Fruit fly (Drosophila melanogaster) S2 (cell line): ENCODE data around the gene PolE1.

Experiments
- CG8478 ChIP-seq: fragments of >200 bp; optimal IDR thresholded peaks from 2 replicates; lab custom pipeline; 2018
- CTCF ChIP-seq, 2 experiments: fragments of >200 bp; optimal IDR thresholded peaks; 2 replicates each; lab custom pipeline; 2018

Gene PolE1

DNA sequence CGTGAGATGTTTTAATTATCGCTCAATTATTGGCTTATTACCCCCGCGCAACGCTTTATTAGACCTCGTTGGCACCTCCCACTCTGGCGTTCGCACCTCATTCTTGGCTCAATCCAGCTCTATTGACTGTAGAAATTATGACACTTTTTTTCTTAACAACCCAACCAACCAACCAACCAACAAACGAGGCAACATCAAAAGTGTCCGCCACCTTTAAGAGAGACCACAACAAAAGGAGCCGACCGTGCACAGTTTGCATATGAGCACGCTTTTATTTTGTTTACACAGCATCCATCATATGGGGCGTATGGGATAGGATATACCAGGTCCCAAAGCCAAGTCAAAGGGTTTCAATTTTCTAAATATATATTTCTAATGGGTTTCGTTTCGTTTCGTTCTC is 7.3 kb upstream of the PolE1 start:
- TF ChIP-seq CG8478 (lab: Kevin White, UChicago), result no peak
- no peak for TF ChIP-seq CTCF (optimal IDR thresholded peaks at IDR 0.05; lab: Kevin White, UChicago)

DNA sequence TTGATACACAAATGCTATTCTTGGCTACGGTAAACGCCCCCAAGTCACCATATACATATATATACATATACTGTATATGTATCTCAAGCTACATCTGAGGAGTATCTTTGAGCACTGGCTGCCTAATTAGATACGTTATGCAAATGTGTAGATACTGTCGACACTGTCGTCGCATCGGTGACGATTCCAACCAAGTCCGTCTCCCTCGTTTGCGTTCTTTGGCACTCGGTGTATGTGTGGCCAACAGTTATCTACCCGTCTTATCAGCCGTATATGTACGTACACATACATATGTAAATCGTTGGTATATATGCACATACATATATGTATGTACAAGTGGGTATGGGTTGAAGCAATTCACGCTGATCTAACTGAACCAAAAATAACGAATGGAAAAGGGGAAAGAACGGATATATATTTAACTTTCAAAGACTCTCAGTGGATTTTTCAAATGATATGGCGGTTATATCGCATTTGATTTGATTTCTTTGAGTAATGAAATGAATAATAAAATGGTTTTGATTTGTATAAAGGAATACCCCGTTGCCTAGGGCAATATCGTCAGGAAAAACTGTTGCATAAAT is 6.1 kb upstream of the PolE1 start:
- TF ChIP-seq CG8478 (lab: Kevin White, UChicago), result no peak
- TF ChIP-seq CTCF (optimal IDR thresholded peaks at IDR 0.05; lab: Kevin White, UChicago), result no peak

DNA sequence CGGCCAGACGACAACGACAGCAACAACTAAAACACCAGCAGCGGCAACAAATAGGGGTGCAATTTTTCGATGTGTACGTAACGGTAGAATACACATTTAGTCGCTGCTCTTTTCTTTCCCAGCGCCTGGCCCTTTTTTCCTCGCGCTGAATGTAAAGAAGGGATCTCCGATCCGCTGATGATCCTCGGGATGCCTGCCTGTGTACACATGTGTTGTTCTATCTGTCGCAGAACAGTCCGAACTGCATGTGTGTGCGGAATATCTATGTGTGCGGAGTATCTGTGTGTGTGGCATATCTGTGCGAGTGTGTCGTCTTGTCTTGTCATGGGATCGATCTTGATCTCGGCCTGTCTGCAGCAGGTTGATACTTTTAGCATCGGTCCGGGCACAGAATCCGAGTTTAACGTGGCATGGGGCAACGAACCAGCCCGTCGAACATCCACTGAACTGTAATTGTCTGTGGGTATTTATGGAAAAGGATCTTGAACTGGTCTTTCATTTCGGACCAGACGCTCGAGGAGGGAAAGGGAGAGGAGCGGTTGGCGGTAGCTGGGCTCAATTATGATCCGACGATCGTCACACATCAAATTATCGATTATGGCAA is 4.1 kb upstream of the PolE1 start:
- TF ChIP-seq CG8478 (lab: Kevin White, UChicago), result no peak
- no peak for TF ChIP-seq CTCF (optimal IDR thresholded peaks at IDR 0.05; lab: Kevin White, UChicago)

DNA sequence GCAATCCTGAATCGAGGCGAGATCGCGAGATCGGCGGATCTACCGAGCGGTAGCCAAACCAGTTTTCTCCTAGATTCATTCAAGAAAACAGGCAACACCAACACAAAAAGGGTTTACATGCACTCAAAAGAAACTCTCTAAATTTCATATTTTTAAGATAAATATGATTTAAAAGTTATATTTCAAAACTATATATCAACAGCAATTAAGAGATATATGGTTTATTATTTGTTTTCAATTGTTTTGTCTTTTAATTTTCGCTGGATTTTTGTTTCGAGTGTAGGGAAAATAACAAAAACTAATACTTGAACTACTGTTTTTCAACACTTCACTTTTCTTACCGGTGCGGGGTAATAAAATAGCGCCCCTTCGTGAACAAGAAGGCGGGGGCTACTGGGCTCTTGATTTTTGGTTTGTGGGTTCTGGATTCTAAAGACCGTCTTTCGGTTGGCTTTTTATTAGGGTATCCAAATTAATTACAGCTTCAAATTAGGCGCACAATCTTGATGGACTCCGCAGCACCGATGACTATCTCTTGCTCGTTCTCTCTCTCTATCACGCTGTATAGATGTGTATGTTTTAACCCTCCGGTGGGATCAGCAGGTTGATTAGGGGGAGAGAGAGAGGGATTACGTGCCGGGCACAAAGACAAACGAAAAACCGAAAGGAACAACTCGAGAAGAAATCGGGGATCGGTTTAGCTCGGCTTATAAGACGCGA is 2.7 kb upstream of the PolE1 start:
- TF ChIP-seq CG8478 (lab: Kevin White, UChicago), result no peak
- TF ChIP-seq CTCF (optimal IDR thresholded peaks at IDR 0.05; lab: Kevin White, UChicago), result no peak

DNA sequence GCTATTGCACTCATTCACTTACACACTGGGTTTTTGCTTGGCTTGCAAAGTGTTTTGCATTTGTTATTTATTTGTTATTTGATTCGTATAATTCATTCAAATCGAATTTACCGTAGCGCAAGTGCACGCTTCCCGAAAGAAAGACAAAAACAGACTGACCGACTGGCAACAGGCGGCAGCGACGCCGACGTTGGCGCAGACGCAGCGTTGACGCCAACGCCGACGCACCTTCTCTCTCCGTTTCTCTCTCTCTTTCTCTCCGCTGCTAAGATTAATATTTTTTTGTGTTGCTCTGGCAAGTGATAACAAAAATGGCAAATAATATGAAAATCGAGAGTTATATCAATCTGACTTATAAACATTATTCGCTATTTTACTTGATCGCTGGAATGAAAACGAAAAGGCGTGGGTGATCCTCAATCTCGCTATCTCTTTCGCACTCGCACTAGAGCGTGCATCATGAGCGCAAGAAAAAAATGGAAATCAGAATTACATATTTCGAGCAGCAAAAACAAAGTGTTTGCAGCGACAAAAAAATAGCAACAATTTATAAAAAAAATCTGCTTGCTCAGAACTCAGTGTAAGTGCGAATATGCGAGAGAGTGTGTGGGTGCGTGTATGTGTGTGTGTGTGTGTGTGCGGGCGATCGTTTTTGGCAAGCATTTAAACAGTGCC is 1.8 kb upstream of the PolE1 start, which contains the start of gene pnt:
Gene pnt, minus strand, starts transcription at position 161 of the 675 bp plus-strand sequence.
- TF ChIP-seq CG8478 (lab: Kevin White, UChicago) (no peak), CTCF (optimal IDR thresholded peaks at IDR 0.05; lab: Kevin White, UChicago) (no peak)

DNA sequence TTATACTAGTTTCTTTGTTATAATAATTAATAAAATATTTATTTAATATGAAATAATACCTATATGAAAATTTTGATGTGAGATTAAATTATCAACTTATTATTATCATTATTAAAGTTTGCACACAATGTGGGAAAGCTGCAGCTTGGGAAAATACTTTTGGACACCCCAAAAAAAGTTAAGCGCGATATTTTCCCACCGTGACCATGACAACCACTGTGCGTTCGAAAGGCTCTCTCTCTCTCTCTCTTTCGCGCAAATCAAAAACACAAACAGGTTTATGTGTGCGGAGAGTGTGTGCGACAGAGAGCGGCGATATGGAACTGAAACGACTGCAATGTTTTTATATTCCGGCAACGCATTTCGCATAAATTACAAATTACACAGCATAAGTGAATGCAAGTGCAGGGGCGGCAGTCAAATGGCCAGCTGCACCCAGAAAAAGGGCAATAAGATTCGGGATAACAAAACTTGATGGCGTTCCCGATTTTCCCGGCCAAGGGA is 983 bp upstream of the PolE1 start:
- no peak for TF ChIP-seq CTCF (optimal IDR thresholded peaks at IDR 0.05; lab: Kevin White, UChicago)
- TF ChIP-seq CG8478 (lab: Kevin White, UChicago), result no peak

DNA sequence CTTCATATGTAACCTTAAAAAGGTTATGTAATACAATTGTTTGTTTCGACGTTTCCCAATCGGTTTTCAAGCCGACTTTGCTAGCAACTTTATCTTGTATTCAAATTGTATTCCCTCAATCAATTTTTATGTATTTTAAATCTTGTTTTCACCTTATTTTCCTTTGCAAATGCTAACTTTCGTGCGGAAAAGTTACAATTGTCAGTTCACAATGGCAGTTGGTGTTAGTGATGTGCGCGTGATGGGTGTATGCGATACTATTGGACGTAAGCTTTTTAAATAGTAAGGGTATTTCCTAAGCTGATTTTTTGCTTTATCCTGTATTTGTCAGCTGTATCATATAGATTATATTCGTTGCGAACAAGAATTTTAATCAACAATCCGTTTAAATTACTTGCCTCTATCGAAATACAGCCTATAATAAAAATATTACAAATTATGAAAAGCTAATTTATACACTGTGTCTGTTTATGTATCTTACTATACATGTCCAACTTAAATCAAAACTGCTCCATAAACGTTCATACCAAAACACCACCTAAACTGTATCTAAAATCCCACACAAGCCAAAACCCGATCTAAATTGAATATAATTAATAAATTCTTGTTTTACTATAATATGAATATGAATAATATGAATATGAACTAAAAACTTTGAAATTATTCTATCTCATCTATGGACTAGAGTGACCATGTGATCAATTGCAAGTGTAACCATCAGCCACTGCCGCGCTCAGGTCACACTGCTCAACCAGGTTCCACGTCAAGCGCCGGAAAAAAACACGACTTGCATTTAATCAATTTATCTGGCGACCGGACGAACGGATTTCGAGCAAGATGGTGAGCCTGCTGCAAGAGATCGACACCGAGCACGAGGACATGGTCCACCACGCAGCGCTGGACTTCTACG is 8.2 kb downstream of the PolE1 start, which contains the start of the genes ATPsynCF6 and Sec13:
Gene ATPsynCF6, minus strand, starts transcription at position 236 of the 910 bp plus-strand sequence.
Gene Sec13, plus strand, starts transcription at position 450 of the 910 bp plus-strand sequence.
- TF ChIP-seq CTCF (optimal IDR thresholded peaks at IDR 0.05; lab: Kevin White, UChicago) (no peak), CG8478 (lab: Kevin White, UChicago) (no peak)

DNA sequence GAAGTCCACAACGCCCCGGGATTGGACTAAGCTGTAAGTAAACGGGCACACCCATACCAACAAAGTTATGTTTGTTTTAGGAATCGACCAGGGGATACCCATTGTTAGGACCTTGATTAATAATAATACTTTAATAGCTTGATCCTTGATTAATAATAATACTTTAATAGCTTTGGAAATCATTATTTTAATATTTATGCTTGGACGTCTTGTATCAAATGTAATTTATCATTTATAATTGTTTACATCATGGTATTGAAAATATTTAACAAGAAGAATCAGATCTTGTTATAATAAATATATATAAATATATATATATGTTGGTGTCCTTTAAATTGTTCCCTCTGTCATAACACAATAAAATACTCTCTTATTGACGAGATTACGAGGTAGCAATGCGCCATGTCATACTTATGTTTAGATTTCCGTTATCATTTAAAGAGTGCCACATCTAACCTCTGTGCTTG is 9.0 kb downstream of the PolE1 start:
- TF ChIP-seq CG8478 (lab: Kevin White, UChicago) (no peak), CTCF (optimal IDR thresholded peaks at IDR 0.05; lab: Kevin White, UChicago) (no peak)

DNA sequence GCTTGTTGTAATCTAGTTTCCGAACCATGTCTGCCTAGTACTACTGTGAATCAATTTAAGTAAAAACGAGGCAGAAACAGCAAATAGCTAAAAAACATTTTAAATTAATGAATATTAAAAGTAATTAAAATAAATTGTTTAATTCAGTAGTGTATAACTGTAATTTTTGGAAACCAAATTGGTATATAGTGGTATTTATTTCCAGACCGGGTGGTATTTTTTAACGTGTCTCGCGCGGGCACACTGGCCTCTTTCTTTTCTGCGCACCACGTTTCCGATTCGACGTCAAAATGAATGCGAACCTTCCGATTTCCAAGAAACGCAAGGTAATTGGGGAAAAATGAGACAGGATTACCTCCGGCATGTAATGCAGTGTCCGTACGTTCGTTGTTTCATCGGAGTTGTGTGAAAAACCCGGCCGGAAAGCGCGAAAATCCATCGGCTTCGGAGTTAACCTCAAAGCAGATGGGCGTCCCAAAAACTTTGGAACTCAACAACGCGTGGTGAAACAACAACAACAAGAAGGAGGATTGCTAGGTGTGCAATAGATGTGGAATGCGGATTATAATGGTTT is 10.7 kb downstream of the PolE1 start, which contains the start of gene RpS3:
Gene RpS3, plus strand, starts transcription at position 248 of the 574 bp plus-strand sequence.
- peak in 1 of 2 experiments; percentile 26 for TF ChIP-seq CTCF (optimal IDR thresholded peaks at IDR 0.05; lab: Kevin White, UChicago)
- no peak for TF ChIP-seq CG8478 (lab: Kevin White, UChicago)

DNA sequence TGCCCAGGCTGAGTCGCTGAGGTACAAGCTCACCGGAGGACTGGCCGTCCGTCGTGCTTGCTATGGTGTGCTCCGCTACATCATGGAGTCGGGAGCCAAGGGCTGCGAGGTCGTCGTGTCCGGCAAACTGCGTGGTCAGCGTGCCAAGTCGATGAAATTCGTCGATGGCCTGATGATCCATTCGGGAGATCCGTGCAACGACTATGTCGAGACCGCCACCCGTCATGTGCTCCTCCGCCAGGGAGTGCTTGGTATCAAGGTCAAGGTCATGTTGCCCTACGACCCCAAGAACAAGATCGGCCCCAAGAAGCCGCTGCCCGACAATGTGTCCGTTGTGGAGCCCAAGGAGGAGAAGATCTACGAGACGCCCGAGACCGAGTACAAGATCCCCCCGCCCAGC is 11.5 kb downstream of the PolE1 start:
- TF ChIP-seq CTCF (optimal IDR thresholded peaks at IDR 0.05; lab: Kevin White, UChicago), result no peak
- no peak for TF ChIP-seq CG8478 (lab: Kevin White, UChicago)

DNA sequence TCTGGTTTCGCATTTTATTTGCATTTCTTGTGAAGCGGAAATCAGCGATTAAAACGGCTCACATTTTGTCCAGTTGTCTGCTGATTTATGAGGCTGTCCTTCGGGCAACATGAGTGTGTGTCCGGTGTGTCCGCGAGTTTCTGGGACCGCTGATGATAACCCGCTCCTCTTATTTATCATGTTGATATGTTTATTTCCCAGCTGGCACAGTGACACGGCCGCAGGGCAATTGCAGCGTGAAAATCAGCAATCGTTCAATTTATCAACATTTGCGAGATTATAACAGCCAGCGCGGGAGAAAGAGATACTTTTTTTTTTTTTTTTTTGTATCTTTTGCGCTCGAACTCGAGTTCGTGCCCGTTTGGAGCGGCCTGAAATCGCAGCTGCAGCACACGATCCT is 12.4 kb downstream of the PolE1 start:
- no peak for TF ChIP-seq CTCF (optimal IDR thresholded peaks at IDR 0.05; lab: Kevin White, UChicago)
- TF ChIP-seq CG8478 (lab: Kevin White, UChicago), result peak; percentile 37

DNA sequence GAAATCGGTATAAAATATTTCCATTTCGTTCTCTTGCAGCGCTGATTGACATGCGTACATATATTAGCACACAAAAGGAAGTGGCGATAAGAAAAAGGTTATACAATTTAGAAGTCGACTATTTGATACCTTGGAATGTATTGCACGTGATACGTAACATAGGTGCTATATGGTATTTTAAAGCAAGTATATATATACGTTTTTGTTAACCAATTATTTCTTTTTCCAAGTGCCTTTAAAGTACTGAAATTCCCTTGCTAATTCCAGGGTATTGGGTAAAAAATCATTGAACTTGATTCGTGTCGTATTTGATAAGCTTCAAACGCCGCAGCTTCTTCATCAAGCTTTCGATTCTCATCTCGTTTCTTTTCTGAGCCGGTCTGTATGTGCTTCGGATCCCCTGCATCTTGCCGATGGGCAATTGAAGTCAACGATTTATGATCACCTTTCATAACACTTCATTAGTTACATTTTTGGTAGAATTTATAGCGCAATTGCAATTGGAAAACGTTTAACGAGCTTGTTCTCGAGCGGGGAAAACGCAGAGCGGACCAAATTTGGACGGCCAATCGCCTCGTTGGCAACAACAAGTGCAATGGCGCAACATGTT is 15.7 kb downstream of the PolE1 start, which contains the start of gene CG4408:
Gene CG4408, minus strand, starts transcription at position 60 of the 610 bp plus-strand sequence.
- TF ChIP-seq CG8478 (lab: Kevin White, UChicago) (no peak), CTCF (optimal IDR thresholded peaks at IDR 0.05; lab: Kevin White, UChicago) (no peak)
